Worm (Caenorhabditis elegans) whole organism, midembryonic: ENCODE measurements around the gene C45B11.6.

Experiments
- med-1 ChIP-seq: sonication (generic microtip); optimal IDR thresholded peaks from 2 replicates; lab custom pipeline; 2017; ENCODE audit warnings: missing genetic modification characterization, mild to moderate bottlenecking, missing compliant biosample characterization, antibody characterized with exemption, missing genetic modification reagents; ENCODE audit not compliant: insufficient read depth
- ref-1 ChIP-seq: fragments of 200-800 bp; sonication (Bioruptor generic); conservative IDR thresholded peaks from 2 replicates; pipeline ENCODE4 v1.3.6; 2022; ENCODE audit warnings: missing genetic modification reagents, missing genetic modification characterization, missing compliant biosample characterization
- tab-1 ChIP-seq: fragments of 200-800 bp; sonication (Bioruptor generic); IDR thresholded peaks from 2 replicates; pipeline ENCODE4 v1.3.6; 2022; ENCODE audit warnings: missing genetic modification characterization, missing compliant biosample characterization

DNA sequence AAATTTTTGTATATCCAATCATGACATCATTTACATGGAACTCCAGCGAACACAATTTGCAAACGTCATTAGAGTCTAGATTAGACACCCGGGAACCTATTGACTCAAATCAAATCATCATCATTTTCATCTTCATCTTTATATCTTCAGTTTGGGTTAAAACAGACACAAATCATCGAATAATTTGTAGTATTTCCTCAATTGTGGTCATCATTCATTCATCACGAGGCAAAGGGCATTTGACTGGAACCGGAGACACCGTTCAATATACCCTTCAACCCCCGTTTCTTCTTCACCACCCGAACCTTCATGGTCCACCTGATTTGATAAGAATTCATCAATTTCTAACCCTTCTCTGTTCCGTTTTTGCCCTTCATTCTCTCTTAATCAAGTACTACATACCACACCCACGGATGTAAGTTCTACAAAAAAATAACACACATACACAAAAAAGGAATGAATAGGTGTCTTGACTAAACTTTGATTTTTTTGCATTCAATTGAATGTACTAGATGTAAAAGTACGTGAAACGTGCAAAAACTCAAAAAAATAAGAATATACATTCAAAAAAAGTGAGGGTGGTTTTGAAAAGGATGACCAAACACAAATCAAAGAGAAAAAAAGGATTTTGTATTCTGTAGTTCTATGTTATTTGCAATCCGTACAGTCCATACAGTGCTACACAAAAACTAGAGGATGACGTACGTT lies 26.9 kb upstream of the C45B11.6 start:
- TF ChIP-seq tab-1 (GFP tag; lab: Robert Waterston, UW) (no peak), med-1 (GFP tag; lab: Kevin White, UChicago) (no peak), ref-1 (GFP tag; lab: Robert Waterston, UW) (no peak)
